Worm (Caenorhabditis elegans) whole organism, early embryonic: ENCODE measurements around the gene daf-37.

Experiments used
- B0310.2 ChIP-seq: sonication (generic microtip); optimal IDR thresholded peaks from 2 replicates; lab custom pipeline; 2016; ENCODE audit warnings: mild to moderate bottlenecking, missing genetic modification characterization, missing compliant biosample characterization
- F13C5.2 ChIP-seq: sonication (generic microtip); optimal IDR thresholded peaks from 2 replicates; lab custom pipeline; 2017; ENCODE audit warnings: mild to moderate bottlenecking, missing genetic modification characterization, inconsistent platforms, missing compliant biosample characterization
- ama-1 ChIP-seq: fragments of 150-350 bp; optimal IDR thresholded peaks from 2 replicates; lab custom pipeline; 2014
- ceh-13 ChIP-seq: fragments of 200-800 bp; sonication (Bioruptor generic); optimal IDR thresholded peaks from 2 replicates; lab custom pipeline; 2018; ENCODE audit warnings: mild to moderate bottlenecking, missing genetic modification characterization, missing compliant biosample characterization
- ceh-36 ChIP-seq: sonication (generic microtip); optimal IDR thresholded peaks from 2 replicates; lab custom pipeline; 2016; ENCODE audit warnings: missing genetic modification characterization, inconsistent platforms, missing compliant biosample characterization
- flt-1 ChIP-seq: fragments of 200-800 bp; sonication (Bioruptor generic); IDR thresholded peaks from 2 replicates; pipeline ENCODE4 v1.3.6; 2022; ENCODE audit warnings: missing genetic modification characterization, missing compliant biosample characterization
- hmbx-1 ChIP-seq: sonication (generic microtip); optimal IDR thresholded peaks from 2 replicates; lab custom pipeline; 2016; ENCODE audit warnings: mild to moderate bottlenecking, missing genetic modification characterization, missing compliant biosample characterization
- hmg-4 ChIP-seq: fragments of 200-800 bp; sonication (Bioruptor generic); optimal IDR thresholded peaks from 2 replicates; lab custom pipeline; 2018; ENCODE audit warnings: mild to moderate bottlenecking, missing genetic modification characterization, missing compliant biosample characterization
- hnd-1 ChIP-seq: sonication (generic microtip); optimal IDR thresholded peaks from 2 replicates; lab custom pipeline; 2016; ENCODE audit warnings: missing genetic modification characterization, missing compliant biosample characterization
- pes-1 ChIP-seq: fragments of 200-800 bp; sonication (Bioruptor generic); IDR thresholded peaks from 2 replicates; pipeline ENCODE4 v1.3.6; 2022; ENCODE audit warnings: missing genetic modification reagents, missing genetic modification characterization, missing compliant biosample characterization
- scrt-1 ChIP-seq: fragments of 200-800 bp; sonication (Bioruptor generic); IDR thresholded peaks from 2 replicates; pipeline ENCODE4 v1.3.6; 2022; ENCODE audit warnings: missing genetic modification characterization, missing compliant biosample characterization
- tbx-11 ChIP-seq: fragments of 200-800 bp; sonication (Bioruptor generic); IDR thresholded peaks from 2 replicates; pipeline ENCODE4 v1.3.6; 2022; ENCODE audit warnings: missing genetic modification characterization, missing compliant biosample characterization
- tbx-37 ChIP-seq: fragments of 200-800 bp; sonication (Bioruptor generic); conservative IDR thresholded peaks from 2 replicates; pipeline ENCODE4 v1.3.6; 2022; ENCODE audit warnings: missing genetic modification reagents, missing genetic modification characterization, missing compliant biosample characterization

DNA sequence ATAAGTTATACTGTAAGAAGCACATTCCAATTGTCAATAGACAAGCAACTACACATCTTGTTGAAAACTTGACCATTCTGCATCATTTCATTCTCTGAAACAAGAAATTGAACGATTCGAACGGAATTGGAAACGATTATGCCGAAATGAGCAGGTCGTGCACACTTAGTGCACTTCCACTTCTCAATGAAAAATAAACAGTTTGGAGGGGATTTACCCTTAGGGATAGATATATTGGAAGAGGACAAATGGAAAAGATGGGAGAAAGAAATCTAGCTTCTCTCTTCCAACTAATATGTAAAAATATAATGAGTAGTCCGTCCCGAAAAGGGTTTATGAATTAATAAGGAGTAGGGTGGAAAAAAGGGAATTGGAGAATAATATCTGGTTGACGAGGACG lies 38.9 kb downstream of the daf-37 start, which contains the start of gene hst-3.1:
- TF ChIP-seq flt-1 (GFP tag; lab: Robert Waterston, UW) = no peak
- TF ChIP-seq ceh-36 (tag; lab: Kevin White, UChicago) = no peak
- TF ChIP-seq ama-1 (lab: Kevin White, UChicago) = no peak
- no peak for TF ChIP-seq scrt-1 (GFP tag; lab: Robert Waterston, UW)
- no peak for TF ChIP-seq hmg-4
- no peak for TF ChIP-seq F13C5.2 (tag; lab: Kevin White, UChicago)
- no peak for TF ChIP-seq tbx-37 (GFP tag; lab: Robert Waterston, UW)
- TF ChIP-seq tbx-11 (GFP tag; lab: Robert Waterston, UW) = no peak
- no peak for TF ChIP-seq B0310.2
- no peak for TF ChIP-seq hmbx-1 (tag; lab: Kevin White, UChicago)
- TF ChIP-seq ceh-13 (GFP tag; lab: Kevin White, UChicago) = no peak
- TF ChIP-seq hnd-1 (tag; lab: Kevin White, UChicago) = no peak
- TF ChIP-seq pes-1 (GFP tag; lab: Robert Waterston, UW) = no peak
